Fruit fly (Drosophila melanogaster): ENCODE measurements around the gene CG32071.

The CG32071 gene

dm6 chr3L:11093046-11093520 lies 10.6 kb downstream of the CG32071 start, which contains the start of gene JIL-1 (continued):
- no peak for TF ChIP-seq sc (optimal IDR thresholded peaks at IDR 0.05)
- TF ChIP-seq sc (GFP tag; optimal IDR thresholded peaks at IDR 0.05) = no peak
- TF ChIP-seq CG7271 (tag; optimal IDR thresholded peaks at IDR 0.05) = no peak
- no peak for TF ChIP-seq dm (GFP tag; optimal IDR thresholded peaks at IDR 0.05)
- TF ChIP-seq emc (GFP tag; optimal IDR thresholded peaks at IDR 0.05) = peak; percentile 8
- peak; percentile 44 for TF ChIP-seq CG4424 (GFP tag; optimal IDR thresholded peaks at IDR 0.05)
- no peak for TF ChIP-seq CG6813 (GFP tag; optimal IDR thresholded peaks at IDR 0.05)
- TF ChIP-seq CG30403 (GFP tag; optimal IDR thresholded peaks at IDR 0.05) = peak; percentile 77
- peak; percentile 76 for TF ChIP-seq lilli (GFP tag; optimal IDR thresholded peaks at IDR 0.05)
- TF ChIP-seq NC2β (GFP tag; optimal IDR thresholded peaks at IDR 0.05) = peak; percentile 52
- peak; percentile 40 for TF ChIP-seq Elba2 (GFP tag; optimal IDR thresholded peaks at IDR 0.05)
- no peak for TF ChIP-seq CG17612 (GFP tag; IDR thresholded peaks at IDR 0.05)
- TF ChIP-seq H15 (GFP tag; IDR thresholded peaks at IDR 0.05) = peak; percentile 24; the same call in 1 of the 3 replicates
- peak; percentile 62 for TF ChIP-seq CG32772 (GFP tag; IDR thresholded peaks at IDR 0.05)
- TF ChIP-seq dmrt11E (tag; optimal IDR thresholded peaks at IDR 0.05) = peak; percentile 36
- peak; percentile 32 for TF ChIP-seq gsb-n (tag; optimal IDR thresholded peaks at IDR 0.05)
- TF ChIP-seq Myb (GFP tag; optimal IDR thresholded peaks at IDR 0.05) = peak; percentile 31
- no peak for TF ChIP-seq kah (GFP tag; optimal IDR thresholded peaks at IDR 0.05)
- peak; percentile 73 for TF ChIP-seq ato (GFP tag; IDR thresholded peaks at IDR 0.05; ENCODE audit: partially characterized antibody)
- peak; percentile 92 for TF ChIP-seq amos (GFP tag; IDR thresholded peaks at IDR 0.05; ENCODE audit: partially characterized antibody)
- peak; percentile 58 for TF ChIP-seq CG2116 (GFP tag; optimal IDR thresholded peaks at IDR 0.05)
- peak; percentile 91 for TF ChIP-seq CG6791 (GFP tag; IDR thresholded peaks at IDR 0.05; ENCODE audit: partially characterized antibody)
- peak; percentile 65 for TF ChIP-seq CG31224 (GFP tag; IDR thresholded peaks at IDR 0.05)
- peak; percentile 29 for TF ChIP-seq caup (GFP tag; optimal IDR thresholded peaks at IDR 0.05; ENCODE audit: severe bottlenecking)
- peak; percentile 2 for TF ChIP-seq CG8388 (GFP tag; optimal IDR thresholded peaks at IDR 0.05)
- no peak for TF ChIP-seq CG10274 (GFP tag; optimal IDR thresholded peaks at IDR 0.05)
- TF ChIP-seq grn (GFP tag; optimal IDR thresholded peaks at IDR 0.05) = no peak
- TF ChIP-seq Deaf1 (tag; optimal IDR thresholded peaks at IDR 0.05) = peak; percentile 6
- TF ChIP-seq lab (GFP tag; optimal IDR thresholded peaks at IDR 0.05) = peak; percentile 65
- TF ChIP-seq CG1233 (GFP tag; optimal IDR thresholded peaks at IDR 0.05) = peak; percentile 56
- peak; percentile 80 for TF ChIP-seq Gug (GFP tag; IDR thresholded peaks at IDR 0.05)
- TF ChIP-seq C15 (GFP tag; IDR thresholded peaks at IDR 0.05) = peak; percentile 71; the same call in 2 of the 3 replicates
- TF ChIP-seq CG11560 (tag; IDR thresholded peaks at IDR 0.05) = peak; percentile 20; the same call in 1 of the 3 replicates
- TF ChIP-seq tio (GFP tag; optimal IDR thresholded peaks at IDR 0.05) = no peak
- no peak for TF ChIP-seq Fer2 (tag; optimal IDR thresholded peaks at IDR 0.05)
- TF ChIP-seq twi (tag; optimal IDR thresholded peaks at IDR 0.05) = no peak
- TF ChIP-seq CG6272 (GFP tag; IDR thresholded peaks at IDR 0.05) = peak; percentile 94
- no peak for TF ChIP-seq Oaz (GFP tag; IDR thresholded peaks at IDR 0.05)
- TF ChIP-seq CG6683 (GFP tag; optimal IDR thresholded peaks at IDR 0.05) = no peak
- peak; percentile 57 for TF ChIP-seq cas (GFP tag; IDR thresholded peaks at IDR 0.05)
- TF ChIP-seq run (tag; optimal IDR thresholded peaks at IDR 0.05) = no peak
- no peak for TF ChIP-seq Hey (tag; optimal IDR thresholded peaks at IDR 0.05)
- peak; percentile 11 for TF ChIP-seq CG1529 (GFP tag; optimal IDR thresholded peaks at IDR 0.05)
- peak; percentile 81 for TF ChIP-seq ken (GFP tag; IDR thresholded peaks at IDR 0.05)
- peak; percentile 44 for TF ChIP-seq CG17385 (GFP tag; optimal IDR thresholded peaks at IDR 0.05)
- TF ChIP-seq bbx (GFP tag; IDR thresholded peaks at IDR 0.05; ENCODE audit: partially characterized antibody) = peak; percentile 89
- TF ChIP-seq CG12219 (GFP tag; optimal IDR thresholded peaks at IDR 0.05) = no peak
- peak; percentile 30 for TF ChIP-seq CG18764 (GFP tag; optimal IDR thresholded peaks at IDR 0.05)
- TF ChIP-seq CG18599 (GFP tag; optimal IDR thresholded peaks at IDR 0.05) = peak; percentile 72
- peak; percentile 60 for TF ChIP-seq CG12942 (GFP tag; optimal IDR thresholded peaks at IDR 0.05)

Measured in whole organism, embryonic.